Worm (Caenorhabditis elegans) whole organism, L2 larva: ENCODE data around the gene ephx-1.
"Not testable (repeated sequence)": the region's sequence is repeated elsewhere in the genome, so short reads cannot be mapped to it uniquely, and the experiment has no call there.

Source experiments
- R02D3.7 ChIP-seq: fragments of 150-350 bp; optimal IDR thresholded peaks from 2 replicates; lab custom pipeline; 2014; ENCODE audit warnings: missing biosample characterization, missing genetic modification characterization
- ama-1 ChIP-seq: fragments of 150-350 bp; optimal IDR thresholded peaks from 2 replicates; lab custom pipeline; 2018; ENCODE audit warnings: inconsistent platforms
- lin-39 ChIP-seq: fragments of 150-350 bp; optimal IDR thresholded peaks from 2 replicates; lab custom pipeline; 2014; ENCODE audit warnings: missing biosample characterization, missing genetic modification reagents, missing genetic modification characterization
- nhr-10 ChIP-seq: sonication (generic microtip); optimal IDR thresholded peaks from 2 replicates; lab custom pipeline; 2017; ENCODE audit warnings: missing biosample characterization, missing genetic modification characterization
- snpc-4 ChIP-seq: fragments of 150-350 bp; optimal IDR thresholded peaks from 2 replicates; lab custom pipeline; 2014; ENCODE audit warnings: missing biosample characterization, missing genetic modification characterization

DNA sequence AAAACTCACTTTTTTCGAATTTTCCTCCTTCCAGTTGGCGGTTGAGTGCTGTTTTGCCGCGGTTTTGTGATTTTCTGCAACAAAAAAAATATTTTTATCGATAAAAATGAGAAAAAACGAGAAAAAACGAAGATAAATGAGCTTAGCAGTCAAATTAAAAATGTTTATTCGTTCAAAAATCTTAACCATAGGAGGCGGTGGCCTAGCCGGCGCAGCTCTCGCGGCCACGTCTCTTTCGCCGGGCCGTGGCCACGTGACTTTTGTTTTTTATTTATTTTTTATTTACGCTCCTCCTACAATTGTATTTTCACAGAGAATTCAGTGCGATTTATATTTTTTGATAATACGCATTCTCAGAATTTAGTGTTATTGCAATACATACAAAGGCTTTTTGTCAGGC lies 45.0 kb downstream of the ephx-1 start:
- TF ChIP-seq R02D3.7 (tag; lab: Kevin White, UChicago); ama-1 (lab: Kevin White, UChicago); snpc-4 (tag; lab: Kevin White, UChicago); lin-39; nhr-10: not testable (repeated sequence)
